Worm (Caenorhabditis elegans): ENCODE data around the gene W09H1.4.

- TF ChIP-seq chd-7 (tag; optimal IDR thresholded peaks at IDR 0.05) (no peak), pbrm-1 (GFP tag; IDR thresholded peaks at IDR 0.05) (no peak), mes-4 (tag; optimal IDR thresholded peaks at IDR 0.05) (no peak)
Measured at ce11 chrII:13195163-13195562, 11.8 kb downstream of the W09H1.4 start, which contains the start of gene lec-1.

Measured in whole organism, young adult.